Fruit fly (Drosophila melanogaster): ENCODE results near the gene Glut4EF.
A peak's percentile ranks its signal among the peaks of the same experiment; 100 is the strongest.

Glut4EF gene

DNA sequence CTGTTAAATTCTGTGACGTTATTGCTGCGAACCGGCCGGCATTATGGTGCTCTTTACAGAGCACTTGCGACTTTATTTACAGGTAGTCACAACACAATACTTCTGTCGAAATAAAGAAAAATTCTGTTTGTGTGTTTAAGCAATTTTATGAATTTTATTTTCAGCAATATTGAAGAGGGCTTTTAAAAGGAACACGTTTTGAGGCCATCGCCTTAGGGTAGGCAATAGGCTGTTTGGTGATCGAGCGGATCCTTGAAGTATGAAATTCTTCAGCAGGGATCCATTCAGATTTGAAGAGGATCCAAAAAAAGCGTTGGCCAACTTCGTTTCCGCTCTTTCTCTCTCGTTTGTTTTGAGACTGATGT lies 746 bp upstream of the Glut4EF start:
- TF ChIP-seq Hr39 (GFP tag; optimal IDR thresholded peaks at IDR 0.05) (peak; percentile 88), CG32006 (GFP tag; optimal IDR thresholded peaks at IDR 0.05) (peak; percentile 98), dsx (GFP tag; optimal IDR thresholded peaks at IDR 0.05; ENCODE audit: poor library complexity, severe bottlenecking) (no peak), CG6854 (GFP tag; optimal IDR thresholded peaks at IDR 0.05) (peak; percentile 45), Eip93F (GFP tag; optimal IDR thresholded peaks at IDR 0.05) (peak; percentile 7), ss (GFP tag; optimal IDR thresholded peaks at IDR 0.05) (peak in 1 of 2 experiments; percentile 10), CG1621 (tag; optimal IDR thresholded peaks at IDR 0.05) (peak; percentile 25), net (GFP tag; optimal IDR thresholded peaks at IDR 0.05) (peak; percentile 88), fkh (GFP tag; optimal IDR thresholded peaks at IDR 0.05) (peak; percentile 33), CG11294 (GFP tag; IDR thresholded peaks at IDR 0.05) (peak; percentile 80), CG8119 (GFP tag; IDR thresholded peaks at IDR 0.05) (peak; percentile 91), CG7368 (GFP tag; optimal IDR thresholded peaks at IDR 0.05) (peak; percentile 79), topi (GFP tag; optimal IDR thresholded peaks at IDR 0.05) (peak; percentile 91), lz (GFP tag; optimal IDR thresholded peaks at IDR 0.05) (peak; percentile 90), Met (GFP tag; optimal IDR thresholded peaks at IDR 0.05) (peak; percentile 86), Eip75B (GFP tag; optimal IDR thresholded peaks at IDR 0.05) (peak; percentile 89), OdsH (GFP tag; optimal IDR thresholded peaks at IDR 0.05) (peak; percentile 91), svp (GFP tag) (peak; percentile 91), CG34406 (GFP tag; optimal IDR thresholded peaks at IDR 0.05) (peak; percentile 86), fd59A (GFP tag; optimal IDR thresholded peaks at IDR 0.05) (peak; percentile 52), fd85E (GFP tag; optimal IDR thresholded peaks at IDR 0.05) (peak; percentile 68), Sox15 (GFP tag; optimal IDR thresholded peaks at IDR 0.05) (peak; percentile 86), vri (GFP tag; optimal IDR thresholded peaks at IDR 0.05) (peak; percentile 44), CG11902 (GFP tag; optimal IDR thresholded peaks at IDR 0.05) (peak; percentile 87), Eip78C (GFP tag) (peak; percentile 96), CG10631 (GFP tag; optimal IDR thresholded peaks at IDR 0.05) (peak; percentile 82), CG3919 (GFP tag; optimal IDR thresholded peaks at IDR 0.05) (peak; percentile 88), CG9139 (GFP tag; optimal IDR thresholded peaks at IDR 0.05) (no peak), CG8632 (GFP tag; optimal IDR thresholded peaks at IDR 0.05) (peak; percentile 72), esn (GFP tag; optimal IDR thresholded peaks at IDR 0.05) (peak; percentile 89), CG11762 (GFP tag; optimal IDR thresholded peaks at IDR 0.05; ENCODE audit: insufficient read depth) (peak; percentile 83), Sox14 (GFP tag; optimal IDR thresholded peaks at IDR 0.05) (peak; percentile 91), CG10669 (GFP tag; optimal IDR thresholded peaks at IDR 0.05) (peak; percentile 70), eg (GFP tag; IDR thresholded peaks at IDR 0.05) (peak; percentile 83; the same call in 2 of the 3 replicates), CG15336 (GFP tag; IDR thresholded peaks at IDR 0.05) (peak; percentile 89), cyc (GFP tag; optimal IDR thresholded peaks at IDR 0.05) (peak; percentile 87), Ets96B (tag; optimal IDR thresholded peaks at IDR 0.05) (peak; percentile 59), pdm3 (GFP tag; optimal IDR thresholded peaks at IDR 0.05) (peak; percentile 92), CG6276 (GFP tag; optimal IDR thresholded peaks at IDR 0.05) (peak; percentile 88), dac (GFP tag; optimal IDR thresholded peaks at IDR 0.05) (peak; percentile 90), salr (GFP tag; optimal IDR thresholded peaks at IDR 0.05) (peak; percentile 11 to 87), Lpt (GFP tag; optimal IDR thresholded peaks at IDR 0.05) (peak; percentile 80), CG6163 (GFP tag; IDR thresholded peaks at IDR 0.05) (peak; percentile 72), Ets21C (GFP tag; optimal IDR thresholded peaks at IDR 0.05) (peak; percentile 79), CG3032 (tag; optimal IDR thresholded peaks at IDR 0.05) (peak; percentile 58), Sox102F (GFP tag; optimal IDR thresholded peaks at IDR 0.05) (peak; percentile 87), CG8319 (GFP tag; optimal IDR thresholded peaks at IDR 0.05) (peak; percentile 42), CG6792 (GFP tag; optimal IDR thresholded peaks at IDR 0.05) (peak; percentile 86), Hr4 (GFP tag; optimal IDR thresholded peaks at IDR 0.05) (peak; percentile 95), Blimp-1 (GFP tag; optimal IDR thresholded peaks at IDR 0.05) (peak; percentile 52), CG4318 (GFP tag; optimal IDR thresholded peaks at IDR 0.05) (peak; percentile 93), achi (GFP tag; optimal IDR thresholded peaks at IDR 0.05) (peak; percentile 83)

Data from whole organism, prepupa.